Worm (Caenorhabditis elegans) whole organism, midembryonic: ENCODE results near the gene abch-1.

Source experiments
- flt-1 ChIP-seq: fragments of 200-800 bp; sonication (Bioruptor generic); IDR thresholded peaks from 2 replicates; pipeline ENCODE4 v1.3.6; 2022; ENCODE audit warnings: missing genetic modification characterization, missing compliant biosample characterization
- ref-1 ChIP-seq: fragments of 200-800 bp; sonication (Bioruptor generic); conservative IDR thresholded peaks from 2 replicates; pipeline ENCODE4 v1.3.6; 2022; ENCODE audit warnings: missing genetic modification reagents, missing genetic modification characterization, missing compliant biosample characterization
- tab-1 ChIP-seq: fragments of 200-800 bp; sonication (Bioruptor generic); IDR thresholded peaks from 2 replicates; pipeline ENCODE4 v1.3.6; 2022; ENCODE audit warnings: missing genetic modification characterization, missing compliant biosample characterization

DNA sequence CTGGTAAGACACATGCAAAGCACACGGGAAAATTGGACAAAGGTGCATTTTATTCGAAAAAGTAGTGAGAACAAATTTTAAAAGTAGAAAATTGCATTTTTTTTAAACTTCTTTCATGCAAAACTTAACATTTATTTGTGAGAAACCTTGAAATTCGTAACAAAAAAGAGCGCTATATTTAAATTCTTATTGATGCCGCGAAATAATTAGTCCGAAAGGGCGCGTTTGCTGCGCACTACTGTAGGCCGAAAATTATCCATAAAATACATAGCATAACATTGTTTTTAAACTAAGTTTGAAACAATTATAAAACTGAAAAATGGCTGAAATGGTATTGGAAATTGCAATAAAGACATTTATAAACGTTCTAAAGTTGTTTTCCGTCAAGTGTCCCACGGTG lies 11.7 kb downstream of the abch-1 start:
- TF ChIP-seq ref-1 (GFP tag; lab: Robert Waterston, UW) (no peak), tab-1 (no peak), flt-1 (GFP tag; lab: Robert Waterston, UW) (no peak)
